Worm (Caenorhabditis elegans) whole organism, L4 larva: ENCODE results near the gene hlh-30.
A peak's percentile ranks its signal among the peaks of the same experiment; 100 is the strongest.

ENCODE experiments used
- F26F4.8 ChIP-seq: fragments of 200-800 bp; sonication (Bioruptor generic); conservative IDR thresholded peaks from 2 replicates; pipeline ENCODE4 v1.3.6; 2022; ENCODE audit warnings: missing genetic modification characterization, missing compliant biosample characterization
- F49E8.2 ChIP-seq: sonication (generic microtip); optimal IDR thresholded peaks from 2 replicates; lab custom pipeline; 2016; ENCODE audit warnings: missing compliant biosample characterization, mild to moderate bottlenecking, missing genetic modification characterization, borderline replicate concordance
- T26A8.4 ChIP-seq: fragments of 200-800 bp; sonication (Bioruptor generic); IDR thresholded peaks from 2 replicates; pipeline ENCODE4 v1.3.6; 2022; ENCODE audit warnings: missing genetic modification characterization, missing compliant biosample characterization
- Y105C5A.15 ChIP-seq: fragments of 200-800 bp; sonication (Bioruptor generic); IDR thresholded peaks from 2 replicates; pipeline ENCODE4 v1.3.6; 2022; ENCODE audit warnings: missing genetic modification characterization, missing compliant biosample characterization
- ZK546.5 ChIP-seq, 2 experiments: sonication (generic microtip); optimal IDR thresholded peaks; 2 replicates each; lab custom pipeline; 2017; ENCODE audit warnings: missing biosample characterization in 2 of 2, missing genetic modification characterization in 2 of 2
- aha-1 ChIP-seq: fragments of 150-350 bp; peaks from one replicate; lab custom pipeline; 2014; ENCODE audit warnings: missing biosample characterization, missing genetic modification characterization
- aly-2 ChIP-seq: sonication (generic microtip); optimal IDR thresholded peaks from 2 replicates; lab custom pipeline; 2018; ENCODE audit warnings: missing biosample characterization, missing genetic modification characterization
- ama-1 ChIP-seq: fragments of 150-350 bp; optimal IDR thresholded peaks from 2 replicates; lab custom pipeline; 2014; ENCODE audit warnings: inconsistent platforms, mixed read lengths
- attf-4 ChIP-seq: sonication (generic microtip); optimal IDR thresholded peaks from 3 replicates; lab custom pipeline; 2017; ENCODE audit warnings: missing biosample characterization, missing genetic modification characterization
- ceh-32 ChIP-seq: sonication (generic microtip); optimal IDR thresholded peaks from 2 replicates; lab custom pipeline; 2016; ENCODE audit warnings: mild to moderate bottlenecking, missing genetic modification characterization, missing compliant biosample characterization; ENCODE audit not compliant: poor library complexity
- ceh-44 ChIP-seq: fragments of 200-800 bp; sonication (Bioruptor generic); IDR thresholded peaks from 2 replicates; pipeline ENCODE4 v1.3.6; 2022; ENCODE audit warnings: missing genetic modification reagents, missing genetic modification characterization, missing compliant biosample characterization
- ceh-62 ChIP-seq: sonication (generic microtip); optimal IDR thresholded peaks from 2 replicates; lab custom pipeline; 2017; ENCODE audit warnings: missing biosample characterization, missing genetic modification characterization
- ctbp-1 ChIP-seq: fragments of 200-800 bp; sonication (Bioruptor generic); IDR thresholded peaks from 2 replicates; pipeline ENCODE4 v1.3.6; 2022; ENCODE audit warnings: missing genetic modification reagents, missing genetic modification characterization, missing compliant biosample characterization
- daf-12 ChIP-seq: fragments of 150-350 bp; optimal IDR thresholded peaks from 2 replicates; lab custom pipeline; 2014; ENCODE audit warnings: missing biosample characterization, missing genetic modification reagents, missing genetic modification characterization
- daf-16 ChIP-seq, 3 experiments: sonication (generic microtip); optimal IDR thresholded peaks; 2 replicates each; lab custom pipeline; 2016 to 2017; ENCODE audit warnings: missing genetic modification characterization in 3 of 3, missing genetic modification reagents in 3 of 3, mild to moderate bottlenecking in 2 of 3, missing compliant biosample characterization in 2 of 3, missing biosample characterization in 1 of 3, moderate library complexity in 1 of 3
- dmd-8 ChIP-seq: fragments of 200-800 bp; sonication (Bioruptor generic); IDR thresholded peaks from 2 replicates; pipeline ENCODE4 v1.3.6; 2022; ENCODE audit warnings: missing genetic modification characterization, missing compliant biosample characterization
- dve-1 ChIP-seq: sonication (generic microtip); optimal IDR thresholded peaks from 2 replicates; lab custom pipeline; 2017; ENCODE audit warnings: antibody characterized with exemption, mild to moderate bottlenecking, missing genetic modification characterization, missing compliant biosample characterization; ENCODE audit not compliant: insufficient read depth
- egl-27 ChIP-seq: sonication (generic microtip); optimal IDR thresholded peaks from 3 replicates; lab custom pipeline; 2017; ENCODE audit warnings: missing biosample characterization, missing genetic modification reagents, missing genetic modification characterization
- fkh-10 ChIP-seq: fragments of 150-350 bp; optimal IDR thresholded peaks from 2 replicates; lab custom pipeline; 2014; ENCODE audit warnings: missing biosample characterization, missing genetic modification reagents, missing genetic modification characterization
- fos-1 ChIP-seq: fragments of 150-350 bp; optimal IDR thresholded peaks from 2 replicates; lab custom pipeline; 2014; ENCODE audit warnings: missing biosample characterization, missing genetic modification characterization
- gei-8 ChIP-seq: fragments of 200-800 bp; sonication (Bioruptor generic); optimal IDR thresholded peaks from 2 replicates; lab custom pipeline; 2018; ENCODE audit warnings: mild to moderate bottlenecking, missing genetic modification characterization, missing compliant biosample characterization
- hif-1 ChIP-seq, 2 experiments: sonication (generic microtip); optimal IDR thresholded peaks; 2 replicates each; lab custom pipeline; 2016 to 2017; ENCODE audit warnings: missing compliant biosample characterization in 2 of 2, missing genetic modification characterization in 2 of 2, missing genetic modification reagents in 2 of 2, missing genotype in 2 of 2, mild to moderate bottlenecking in 1 of 2
- hlh-11 ChIP-seq: fragments of 200-800 bp; sonication (Bioruptor generic); optimal IDR thresholded peaks from 2 replicates; lab custom pipeline; 2018; ENCODE audit warnings: mild to moderate bottlenecking, missing genetic modification characterization, missing compliant biosample characterization
- jun-1 ChIP-seq: fragments of 150-350 bp; optimal IDR thresholded peaks from 2 replicates; lab custom pipeline; 2014; ENCODE audit warnings: missing biosample characterization, missing genetic modification reagents, missing genetic modification characterization
- lim-7 ChIP-seq: fragments of 200-800 bp; sonication (Bioruptor generic); IDR thresholded peaks from 2 replicates; pipeline ENCODE4 v1.3.6; 2022; ENCODE audit warnings: missing genetic modification characterization, missing compliant biosample characterization
- lin-1 ChIP-seq: fragments of 200-800 bp; sonication (Bioruptor generic); IDR thresholded peaks from 2 replicates; pipeline ENCODE4 v1.3.6; 2022; ENCODE audit warnings: missing genetic modification reagents, missing genetic modification characterization, missing compliant biosample characterization
- lin-13 ChIP-seq: fragments of 150-350 bp; optimal IDR thresholded peaks from 2 replicates; lab custom pipeline; 2014; ENCODE audit warnings: missing biosample characterization, missing genetic modification reagents, missing genetic modification characterization
- lin-29 ChIP-seq: fragments of 200-800 bp; sonication (Bioruptor generic); IDR thresholded peaks from 2 replicates; pipeline ENCODE4 v1.3.6; 2022; ENCODE audit warnings: missing genetic modification reagents, missing genetic modification characterization, missing compliant biosample characterization
- lin-38 ChIP-seq: fragments of 200-800 bp; sonication (Bioruptor generic); IDR thresholded peaks from 2 replicates; pipeline ENCODE4 v1.3.6; 2022; ENCODE audit warnings: missing genetic modification reagents, missing genetic modification characterization, missing compliant biosample characterization
- lin-39 ChIP-seq: fragments of 150-350 bp; optimal IDR thresholded peaks from 2 replicates; lab custom pipeline; 2014; ENCODE audit warnings: missing biosample characterization, missing genetic modification reagents, missing genetic modification characterization
- madf-9 ChIP-seq: fragments of 200-800 bp; sonication (Bioruptor generic); conservative IDR thresholded peaks from 2 replicates; pipeline ENCODE4 v1.3.6; 2022; ENCODE audit warnings: missing genetic modification reagents, missing genetic modification characterization, missing compliant biosample characterization
- mep-1 ChIP-seq: fragments of 150-350 bp; sonication (generic microtip); optimal IDR thresholded peaks from 3 replicates; lab custom pipeline; 2014; ENCODE audit warnings: missing biosample characterization, missing genetic modification characterization
- mxl-3 ChIP-seq: fragments of 200-800 bp; sonication (Bioruptor generic); optimal IDR thresholded peaks from 2 replicates; lab custom pipeline; 2018; ENCODE audit warnings: mild to moderate bottlenecking, missing genetic modification characterization, missing compliant biosample characterization
- nhr-237 ChIP-seq: sonication (generic microtip); optimal IDR thresholded peaks from 2 replicates; lab custom pipeline; 2017; ENCODE audit warnings: missing biosample characterization, missing genetic modification characterization
- nhr-25 ChIP-seq: sonication (generic microtip); optimal IDR thresholded peaks from 2 replicates; lab custom pipeline; 2017; ENCODE audit warnings: missing genetic modification characterization, mild to moderate bottlenecking, missing compliant biosample characterization, antibody characterized with exemption, moderate library complexity, borderline replicate concordance; ENCODE audit not compliant: insufficient read depth
- nhr-41 ChIP-seq: fragments of 200-800 bp; sonication (Bioruptor generic); IDR thresholded peaks from 2 replicates; pipeline ENCODE4 v1.3.6; 2022; ENCODE audit warnings: missing genetic modification reagents, missing genetic modification characterization, missing compliant biosample characterization
- nhr-48 ChIP-seq: sonication (generic microtip); optimal IDR thresholded peaks from 2 replicates; lab custom pipeline; 2016; ENCODE audit warnings: mild to moderate bottlenecking, missing genetic modification characterization, missing compliant biosample characterization
- nhr-6 ChIP-seq: fragments of 150-350 bp; optimal IDR thresholded peaks from 2 replicates; lab custom pipeline; 2014; ENCODE audit warnings: missing biosample characterization, missing genetic modification characterization
- php-3 ChIP-seq: fragments of 200-800 bp; sonication (Bioruptor generic); IDR thresholded peaks from 2 replicates; pipeline ENCODE4 v1.3.6; 2022; ENCODE audit warnings: missing genetic modification reagents, missing genetic modification characterization, missing compliant biosample characterization
- rbr-2 ChIP-seq: sonication (generic microtip); optimal IDR thresholded peaks from 2 replicates; lab custom pipeline; 2016; ENCODE audit warnings: missing genotype, missing genetic modification characterization, missing compliant biosample characterization
- set-16 ChIP-seq: fragments of 200-800 bp; sonication (Bioruptor generic); IDR thresholded peaks from 2 replicates; pipeline ENCODE4 v1.3.6; 2022; ENCODE audit warnings: missing genetic modification reagents, missing genetic modification characterization, missing compliant biosample characterization
- snpc-4 ChIP-seq: fragments of 150-350 bp; optimal IDR thresholded peaks from 2 replicates; lab custom pipeline; 2014; ENCODE audit warnings: missing biosample characterization, missing genetic modification characterization
- spr-3 ChIP-seq: fragments of 200-800 bp; sonication (Bioruptor generic); optimal IDR thresholded peaks from 2 replicates; lab custom pipeline; 2018; ENCODE audit warnings: mild to moderate bottlenecking, missing genetic modification characterization, missing compliant biosample characterization
- tag-97 ChIP-seq: fragments of 200-800 bp; sonication (Bioruptor generic); IDR thresholded peaks from 2 replicates; pipeline ENCODE4 v1.3.6; 2022; ENCODE audit warnings: missing genetic modification characterization, missing compliant biosample characterization
- tra-1 ChIP-seq: fragments of 200-800 bp; sonication (Bioruptor generic); IDR thresholded peaks from 2 replicates; pipeline ENCODE4 v1.3.6; 2022; ENCODE audit warnings: missing genetic modification reagents, missing genetic modification characterization, missing compliant biosample characterization
- unc-130 ChIP-seq: sonication (generic microtip); optimal IDR thresholded peaks from 2 replicates; lab custom pipeline; 2016; ENCODE audit warnings: missing genetic modification reagents, missing genetic modification characterization, missing compliant biosample characterization
- unc-62 ChIP-seq, 3 experiments: fragments of 150-350 bp in 1 of 3; sonication (generic microtip); optimal IDR thresholded peaks in 2 of 3; peaks in 1 of 3; 1 replicate in 1 of 3; 2 replicates in 2 of 3; lab custom pipeline; 2014 to 2017; ENCODE audit warnings: missing biosample characterization in 3 of 3, missing genetic modification characterization in 3 of 3, missing genetic modification reagents in 3 of 3, missing genotype in 1 of 3
- zfp-3 ChIP-seq: fragments of 200-800 bp; sonication (Bioruptor generic); conservative IDR thresholded peaks from 2 replicates; pipeline ENCODE4 v1.3.6; 2022; ENCODE audit warnings: missing genetic modification reagents, missing genetic modification characterization, missing compliant biosample characterization
- zip-11 ChIP-seq: fragments of 200-800 bp; sonication (Bioruptor generic); IDR thresholded peaks from 2 replicates; pipeline ENCODE4 v1.3.6; 2022; ENCODE audit warnings: missing genetic modification characterization, missing compliant biosample characterization
- zip-2 ChIP-seq: fragments of 150-350 bp; optimal IDR thresholded peaks from 2 replicates; lab custom pipeline; 2014; ENCODE audit warnings: missing biosample characterization, missing genetic modification characterization
- ztf-11 ChIP-seq: fragments of 150-350 bp; optimal IDR thresholded peaks from 2 replicates; lab custom pipeline; 2014; ENCODE audit warnings: missing biosample characterization, missing genetic modification characterization

The hlh-30 gene

DNA sequence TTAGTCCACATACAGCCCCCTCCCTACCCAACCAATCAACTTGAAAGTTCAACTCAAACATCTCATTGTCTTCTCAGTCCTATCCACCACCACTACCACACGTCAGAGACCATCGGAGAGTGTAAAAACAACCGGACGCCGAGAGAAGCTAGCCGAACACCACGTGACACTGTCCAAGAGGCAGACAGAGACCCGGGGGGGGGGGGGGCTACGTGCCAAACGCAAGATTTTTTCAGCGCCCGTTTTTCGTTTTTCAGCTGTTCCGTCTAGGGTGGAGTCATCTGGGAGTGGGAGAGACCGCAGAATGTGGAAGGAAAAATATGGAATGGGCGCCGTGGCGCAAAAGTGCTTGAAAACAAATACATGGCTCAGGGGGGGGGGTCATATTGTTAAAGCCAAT is 8.8 kb downstream of the hlh-30 start (continued):
- TF ChIP-seq ceh-32 (tag; lab: Kevin White, UChicago) (no peak), ceh-62 (tag; lab: Kevin White, UChicago) (no peak), lin-29 (no peak), egl-27 (tag; lab: Kevin White, UChicago) (no peak), zip-2 (no peak), unc-130 (GFP tag; lab: Kevin White, UChicago) (no peak), nhr-6 (tag; lab: Kevin White, UChicago) (no peak), lin-13 (GFP tag; lab: Kevin White, UChicago) (no peak), lin-38 (GFP tag; lab: Robert Waterston, UW) (peak; percentile 22; the same call in 1 of the 2 replicates), tag-97 (GFP tag; lab: Robert Waterston, UW) (no peak), lim-7 (GFP tag; lab: Robert Waterston, UW) (no peak), aha-1 (tag; lab: Kevin White, UChicago) (peak; percentile 100), ama-1 (lab: Kevin White, UChicago) (no peak), lin-39 (tag; lab: Kevin White, UChicago) (no peak), nhr-48 (tag; lab: Kevin White, UChicago) (no peak), rbr-2 (tag; lab: Kevin White, UChicago) (peak; percentile 58), madf-9 (GFP tag; lab: Robert Waterston, UW) (no peak), fkh-10 (GFP tag; lab: Kevin White, UChicago) (no peak), mxl-3 (GFP tag; lab: Kevin White, UChicago) (peak; percentile 18), dmd-8 (GFP tag; lab: Robert Waterston, UW) (no peak), lin-1 (GFP tag; lab: Robert Waterston, UW) (no peak), daf-12 (tag; lab: Kevin White, UChicago) (no peak), aly-2 (tag; lab: Kevin White, UChicago) (no peak), jun-1 (tag; lab: Kevin White, UChicago) (peak; percentile 22), set-16 (GFP tag; lab: Robert Waterston, UW) (peak; percentile 85), F49E8.2 (tag; lab: Kevin White, UChicago) (no peak), attf-4 (tag; lab: Kevin White, UChicago) (no peak), zip-11 (GFP tag; lab: Robert Waterston, UW) (no peak), fos-1 (no peak), daf-16 (GFP tag; optimal IDR thresholded peaks at IDR 0.05; lab: Kevin White, UChicago) (peak in 1 of 2 experiments; percentile 78), daf-16 (tag; optimal IDR thresholded peaks at IDR 0.05; lab: Kevin White, UChicago) (no peak), nhr-25 (tag; lab: Kevin White, UChicago) (no peak), unc-62 (GFP tag; optimal IDR thresholded peaks at IDR 0.05 in 1 of 2; lab: Kevin White, UChicago) (no peak), unc-62 (tag; optimal IDR thresholded peaks at IDR 0.05; lab: Kevin White, UChicago) (no peak), hlh-11 (tag; lab: Kevin White, UChicago) (peak; percentile 96), spr-3 (GFP tag; lab: Kevin White, UChicago) (no peak), ztf-11 (tag; lab: Kevin White, UChicago) (no peak), dve-1 (tag; lab: Kevin White, UChicago) (peak; percentile 87), zfp-3 (GFP tag; lab: Robert Waterston, UW) (no peak), nhr-237 (tag; lab: Kevin White, UChicago) (no peak), snpc-4 (tag; lab: Kevin White, UChicago) (no peak), ctbp-1 (GFP tag; lab: Robert Waterston, UW) (peak; percentile 56; the same call in 1 of the 2 replicates), T26A8.4 (GFP tag; lab: Robert Waterston, UW) (no peak; the same call in 1 of the 2 replicates), ZK546.5 (tag; optimal IDR thresholded peaks at IDR 0.05; lab: Kevin White, UChicago) (no peak), mep-1 (tag; lab: Kevin White, UChicago) (peak; percentile 82), F26F4.8 (no peak), php-3 (GFP tag; lab: Robert Waterston, UW) (no peak), hif-1 (tag; optimal IDR thresholded peaks at IDR 0.05; lab: Kevin White, UChicago) (peak; percentile 95 to 100), nhr-41 (GFP tag; lab: Robert Waterston, UW) (no peak), Y105C5A.15 (no peak), ceh-44 (GFP tag; lab: Robert Waterston, UW) (no peak), tra-1 (GFP tag; lab: Robert Waterston, UW) (0 out of 2 replicates have a peak, but pooled peaks have one; percentile 61), gei-8 (GFP tag; lab: Kevin White, UChicago) (no peak)
